Fruit fly (Drosophila melanogaster): ENCODE results near the gene CG6154.

CG6154 gene

dm6 chr3R:26280403-26280802, 17.9 kb downstream of the CG6154 start (continued):
- TF ChIP-seq CG12155 (GFP tag; optimal IDR thresholded peaks at IDR 0.05) (peak; percentile 12), CG11560 (tag; IDR thresholded peaks at IDR 0.05) (no peak), ham (GFP tag; IDR thresholded peaks at IDR 0.05) (no peak), D (optimal IDR thresholded peaks at IDR 0.05) (no peak), D (GFP tag; optimal IDR thresholded peaks at IDR 0.05) (no peak), CG10274 (GFP tag; optimal IDR thresholded peaks at IDR 0.05) (no peak), CTCF (GFP tag; optimal IDR thresholded peaks at IDR 0.05) (no peak), CG7372 (GFP tag; IDR thresholded peaks at IDR 0.05) (0 out of 2 replicates have a peak, but pooled peaks have one; percentile 11), CG11723 (GFP tag; optimal IDR thresholded peaks at IDR 0.05) (no peak), Doc2 (GFP tag; IDR thresholded peaks at IDR 0.05) (no peak), MESR4 (GFP tag; optimal IDR thresholded peaks at IDR 0.05) (no peak), so (GFP tag; IDR thresholded peaks at IDR 0.05) (0 out of 3 replicates have a peak, but pooled peaks have one; percentile 43), gsb (GFP tag; IDR thresholded peaks at IDR 0.05) (no peak), bcd (GFP tag; optimal IDR thresholded peaks at IDR 0.05) (peak; percentile 56), CG15601 (tag; optimal IDR thresholded peaks at IDR 0.05) (no peak), zen2 (GFP tag; IDR thresholded peaks at IDR 0.05; ENCODE audit: partially characterized antibody) (no peak), Eip74EF (GFP tag; optimal IDR thresholded peaks at IDR 0.05) (no peak), CG10543 (GFP tag; optimal IDR thresholded peaks at IDR 0.05) (no peak), CG13296 (GFP tag; optimal IDR thresholded peaks at IDR 0.05) (peak; percentile 49), Sox102F (GFP tag; optimal IDR thresholded peaks at IDR 0.05) (peak; percentile 51), schlank (tag; optimal IDR thresholded peaks at IDR 0.05) (no peak), CG7271 (tag; optimal IDR thresholded peaks at IDR 0.05) (no peak), CG6175 (GFP tag; IDR thresholded peaks at IDR 0.05) (no peak), CG14860 (GFP tag; IDR thresholded peaks at IDR 0.05; ENCODE audit: partially characterized antibody) (no peak), CG7357 (GFP tag; IDR thresholded peaks at IDR 0.05) (0 out of 3 replicates have a peak, but pooled peaks have one; percentile 26), knrl (GFP tag; IDR thresholded peaks at IDR 0.05; ENCODE audit: partially characterized antibody) (no peak), wek (GFP tag; optimal IDR thresholded peaks at IDR 0.05) (no peak), slou (GFP tag; optimal IDR thresholded peaks at IDR 0.05) (no peak), run (tag; optimal IDR thresholded peaks at IDR 0.05) (no peak), Dfd (GFP tag; optimal IDR thresholded peaks at IDR 0.05) (no peak), ewg (GFP tag; optimal IDR thresholded peaks at IDR 0.05) (peak; percentile 35), br (optimal IDR thresholded peaks at IDR 0.05) (no peak), Drgx (GFP tag; IDR thresholded peaks at IDR 0.05) (no peak), CG2678 (tag; optimal IDR thresholded peaks at IDR 0.05) (peak; percentile 72), Antp (GFP tag; optimal IDR thresholded peaks at IDR 0.05) (no peak), her (GFP tag; optimal IDR thresholded peaks at IDR 0.05) (no peak), PHDP (tag; optimal IDR thresholded peaks at IDR 0.05) (peak; percentile 45), esg (GFP tag; conservative IDR thresholded peaks at IDR 0.05) (peak; percentile 54), z (GFP tag; IDR thresholded peaks at IDR 0.05) (no peak), CG17829 (tag; optimal IDR thresholded peaks at IDR 0.05) (no peak), CG7786 (GFP tag; optimal IDR thresholded peaks at IDR 0.05) (no peak), CG6813 (GFP tag; optimal IDR thresholded peaks at IDR 0.05) (peak; percentile 16), cad (GFP tag; optimal IDR thresholded peaks at IDR 0.05) (no peak), Dip3 (GFP tag; optimal IDR thresholded peaks at IDR 0.05) (peak; percentile 18), Mad (GFP tag; optimal IDR thresholded peaks at IDR 0.05) (no peak), Lpt (GFP tag; optimal IDR thresholded peaks at IDR 0.05) (no peak), CG6654 (GFP tag; optimal IDR thresholded peaks at IDR 0.05) (no peak), B-H2 (GFP tag; optimal IDR thresholded peaks at IDR 0.05) (no peak), cwo (GFP tag; optimal IDR thresholded peaks at IDR 0.05) (peak; percentile 75), CG31441 (GFP tag; IDR thresholded peaks at IDR 0.05) (no peak), CG9215 (GFP tag; IDR thresholded peaks at IDR 0.05) (0 out of 2 replicates have a peak, but pooled peaks have one; percentile 10), CG14441 (GFP tag; IDR thresholded peaks at IDR 0.05) (peak; percentile 52; the same call in 1 of the 2 replicates), grn (GFP tag; optimal IDR thresholded peaks at IDR 0.05) (no peak)

Measured in whole organism, embryonic.